Worm (Caenorhabditis elegans) whole organism, midembryonic: ENCODE data around the gene C17B7.5.

Source experiments
- cog-1 ChIP-seq: sonication (generic microtip); optimal IDR thresholded peaks from 2 replicates; lab custom pipeline; 2016; ENCODE audit warnings: missing genetic modification characterization, missing compliant biosample characterization
- flt-1 ChIP-seq: fragments of 200-800 bp; sonication (Bioruptor generic); IDR thresholded peaks from 2 replicates; pipeline ENCODE4 v1.3.6; 2022; ENCODE audit warnings: missing genetic modification characterization, missing compliant biosample characterization
- med-1 ChIP-seq: sonication (generic microtip); optimal IDR thresholded peaks from 2 replicates; lab custom pipeline; 2017; ENCODE audit warnings: missing genetic modification characterization, mild to moderate bottlenecking, missing compliant biosample characterization, antibody characterized with exemption, missing genetic modification reagents; ENCODE audit not compliant: insufficient read depth
- ref-1 ChIP-seq: fragments of 200-800 bp; sonication (Bioruptor generic); conservative IDR thresholded peaks from 2 replicates; pipeline ENCODE4 v1.3.6; 2022; ENCODE audit warnings: missing genetic modification reagents, missing genetic modification characterization, missing compliant biosample characterization
- ztf-29 ChIP-seq: fragments of 200-800 bp; sonication (Bioruptor generic); IDR thresholded peaks from 2 replicates; pipeline ENCODE4 v1.3.6; 2022; ENCODE audit warnings: missing genetic modification reagents, missing genetic modification characterization, missing compliant biosample characterization

- TF ChIP-seq cog-1 (tag; lab: Kevin White, UChicago) (no peak), ztf-29 (GFP tag; lab: Robert Waterston, UW) (no peak), flt-1 (GFP tag; lab: Robert Waterston, UW) (no peak), ref-1 (GFP tag; lab: Robert Waterston, UW) (no peak), med-1 (no peak)
These were observed 10.6 kb downstream of the C17B7.5 start for ce11 chrV:3344001-3344400.
